Fruit fly (Drosophila melanogaster): ENCODE data around the gene Srg2.

Srg2 gene

dm6 chr3L:10098015-10098414 lies at the start of gene Srg2:
Srg2 (minus strand) TSS chr3L:10098115.
- no peak for TF ChIP-seq psq (optimal IDR thresholded peaks at IDR 0.05)
- no peak for TF ChIP-seq insv (optimal IDR thresholded peaks at IDR 0.05)
- TF ChIP-seq Myc (optimal IDR thresholded peaks at IDR 0.05) = no peak
- no peak for TF ChIP-seq Sin3A (optimal IDR thresholded peaks at IDR 0.05)
- no peak for TF ChIP-seq ttk (optimal IDR thresholded peaks at IDR 0.05)
- TF ChIP-seq h (optimal IDR thresholded peaks at IDR 0.05) = no peak

dm6 chr3L:10110379-10110778 lies 12.5 kb upstream of the Srg2 start:
- no peak for TF ChIP-seq psq (optimal IDR thresholded peaks at IDR 0.05)
- TF ChIP-seq h (optimal IDR thresholded peaks at IDR 0.05) = no peak
- no peak for TF ChIP-seq Myc (optimal IDR thresholded peaks at IDR 0.05)
- TF ChIP-seq Sin3A (optimal IDR thresholded peaks at IDR 0.05) = no peak
- TF ChIP-seq insv (optimal IDR thresholded peaks at IDR 0.05) = no peak
- TF ChIP-seq ttk (optimal IDR thresholded peaks at IDR 0.05) = no peak

dm6 chr3L:10105820-10106219 lies 7.9 kb upstream of the Srg2 start:
- no peak for TF ChIP-seq Myc (optimal IDR thresholded peaks at IDR 0.05)
- TF ChIP-seq h (optimal IDR thresholded peaks at IDR 0.05) = no peak
- TF ChIP-seq psq (optimal IDR thresholded peaks at IDR 0.05) = no peak
- TF ChIP-seq insv (optimal IDR thresholded peaks at IDR 0.05) = no peak
- TF ChIP-seq Sin3A (optimal IDR thresholded peaks at IDR 0.05) = no peak
- no peak for TF ChIP-seq ttk (optimal IDR thresholded peaks at IDR 0.05)

dm6 chr3L:10100781-10101180 lies 2.9 kb upstream of the Srg2 start, which contains the start of gene CG42826:
CG42826 (minus strand) TSS chr3L:10100881.
- TF ChIP-seq Myc (optimal IDR thresholded peaks at IDR 0.05) (no peak), Sin3A (optimal IDR thresholded peaks at IDR 0.05) (no peak), insv (optimal IDR thresholded peaks at IDR 0.05) (no peak), ttk (optimal IDR thresholded peaks at IDR 0.05) (no peak), psq (optimal IDR thresholded peaks at IDR 0.05) (no peak), h (optimal IDR thresholded peaks at IDR 0.05) (no peak)

dm6 chr3L:10094722-10095121 lies 3.2 kb downstream of the Srg2 start, which contains the start of gene CG32054:
CG32054 (minus strand) TSS chr3L:10094738.
- TF ChIP-seq psq (optimal IDR thresholded peaks at IDR 0.05) = no peak
- TF ChIP-seq insv (optimal IDR thresholded peaks at IDR 0.05) = no peak
- no peak for TF ChIP-seq h (optimal IDR thresholded peaks at IDR 0.05)

- no peak for TF ChIP-seq psq (optimal IDR thresholded peaks at IDR 0.05)
- no peak for TF ChIP-seq ttk (optimal IDR thresholded peaks at IDR 0.05)
- no peak for TF ChIP-seq h (optimal IDR thresholded peaks at IDR 0.05)
- no peak for TF ChIP-seq insv (optimal IDR thresholded peaks at IDR 0.05)
- no peak for TF ChIP-seq Sin3A (optimal IDR thresholded peaks at IDR 0.05)
- TF ChIP-seq Myc (optimal IDR thresholded peaks at IDR 0.05) = no peak
These were observed 5.5 kb downstream of the Srg2 start, which contains the start of gene CG32053 for dm6 chr3L:10092278-10092903. CG32053 (minus strand) TSS chr3L:10092346.

- TF ChIP-seq Sin3A (optimal IDR thresholded peaks at IDR 0.05) (no peak), insv (optimal IDR thresholded peaks at IDR 0.05) (no peak)
These were observed 8.3 kb downstream of the Srg2 start, which contains the start of gene CG14160 for dm6 chr3L:10089350-10090266. CG14160 (minus strand) TSS chr3L:10089400.

- no peak for TF ChIP-seq psq (optimal IDR thresholded peaks at IDR 0.05)
- TF ChIP-seq insv (optimal IDR thresholded peaks at IDR 0.05) = no peak
- no peak for TF ChIP-seq ttk (optimal IDR thresholded peaks at IDR 0.05)
- TF ChIP-seq h (optimal IDR thresholded peaks at IDR 0.05) = no peak
- no peak for TF ChIP-seq Myc (optimal IDR thresholded peaks at IDR 0.05)
- TF ChIP-seq Sin3A (optimal IDR thresholded peaks at IDR 0.05) = no peak
These were observed 9.5 kb downstream of the Srg2 start for dm6 chr3L:10088415-10088814.

dm6 chr3L:10078551-10078950 lies 19.4 kb downstream of the Srg2 start:
- TF ChIP-seq psq (optimal IDR thresholded peaks at IDR 0.05) (no peak), Myc (optimal IDR thresholded peaks at IDR 0.05) (no peak), h (optimal IDR thresholded peaks at IDR 0.05) (no peak), ttk (optimal IDR thresholded peaks at IDR 0.05) (no peak), Sin3A (optimal IDR thresholded peaks at IDR 0.05) (no peak)

- TF ChIP-seq Myc (optimal IDR thresholded peaks at IDR 0.05) (no peak), Sin3A (optimal IDR thresholded peaks at IDR 0.05) (no peak), psq (optimal IDR thresholded peaks at IDR 0.05) (no peak), h (optimal IDR thresholded peaks at IDR 0.05) (no peak), insv (optimal IDR thresholded peaks at IDR 0.05) (no peak), ttk (optimal IDR thresholded peaks at IDR 0.05) (no peak)
These were observed 45.3 kb downstream of the Srg2 start for dm6 chr3L:10052586-10052985.

All from Kc167 (cell line).